Worm (Caenorhabditis elegans): ENCODE measurements around the gene pqn-63.

DNA sequence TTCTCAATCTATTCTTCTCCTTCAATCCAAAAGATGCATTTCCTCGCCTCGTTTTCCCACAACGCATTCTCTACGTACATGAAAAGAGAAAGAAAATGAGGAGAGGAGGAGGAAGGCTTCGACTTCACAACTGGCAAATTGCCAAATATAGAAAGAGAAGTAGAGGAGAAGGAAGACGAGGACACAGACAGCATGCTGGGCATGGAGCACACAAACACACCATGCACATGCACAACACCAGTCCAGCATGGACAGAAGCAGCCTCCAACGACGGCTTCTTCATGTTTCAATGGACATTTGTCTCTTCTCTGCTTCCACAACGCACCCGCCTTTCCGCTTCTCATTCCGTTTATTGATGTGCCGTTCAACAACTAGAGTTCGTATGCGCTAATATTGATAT lies 48.8 kb downstream of the pqn-63 start:
- TF ChIP-seq med-1 (GFP tag; optimal IDR thresholded peaks at IDR 0.05; ENCODE audit: insufficient read depth) (no peak), ref-1 (GFP tag; conservative IDR thresholded peaks at IDR 0.05) (no peak), cog-1 (tag; optimal IDR thresholded peaks at IDR 0.05) (no peak)

Data from whole organism, midembryonic.